Worm (Caenorhabditis elegans) whole organism, late embryonic: ENCODE measurements around the gene nspb-9.

ENCODE experiments used
- K09A11.1 ChIP-seq: sonication (generic microtip); optimal IDR thresholded peaks from 2 replicates; lab custom pipeline; 2017; ENCODE audit warnings: antibody characterized with exemption, mild to moderate bottlenecking, missing genetic modification characterization, missing compliant biosample characterization; ENCODE audit not compliant: insufficient read depth
- elt-2 ChIP-seq: sonication (generic microtip); optimal IDR thresholded peaks from 2 replicates; lab custom pipeline; 2016; ENCODE audit warnings: missing genetic modification reagents, missing genetic modification characterization, missing compliant biosample characterization
- ets-4 ChIP-seq: sonication (generic microtip); optimal IDR thresholded peaks from 2 replicates; lab custom pipeline; 2016; ENCODE audit warnings: missing genetic modification characterization, missing compliant biosample characterization
- pha-4 ChIP-seq: fragments of 150-350 bp; optimal IDR thresholded peaks from 2 replicates; lab custom pipeline; 2018; ENCODE audit warnings: missing biosample characterization, missing genetic modification reagents, missing genetic modification characterization

ce11 chrII:14570541-14571160, 10.0 kb upstream of the nspb-9 start:
- TF ChIP-seq K09A11.1 (tag; lab: Kevin White, UChicago), result no peak
- no peak for TF ChIP-seq elt-2
- TF ChIP-seq ets-4 (tag; lab: Kevin White, UChicago), result no peak
- no peak for TF ChIP-seq pha-4 (tag; lab: Kevin White, UChicago)
